Worm (Caenorhabditis elegans) whole organism, mixed stage, embryonic: ENCODE data around the gene chc-1.

ENCODE experiments used
- M03D4.4 ChIP-seq: sonication (generic microtip); optimal IDR thresholded peaks from 2 replicates; lab custom pipeline; 2017; ENCODE audit warnings: mild to moderate bottlenecking, missing genetic modification characterization, missing compliant biosample characterization
- elt-3 ChIP-seq: fragments of 150-350 bp; optimal IDR thresholded peaks from 2 replicates; lab custom pipeline; 2014; ENCODE audit warnings: missing biosample characterization, missing genetic modification characterization
- lin-13 ChIP-seq: fragments of 150-350 bp; optimal IDR thresholded peaks from 2 replicates; lab custom pipeline; 2014; ENCODE audit warnings: missing biosample characterization, missing genetic modification characterization
- pha-4 ChIP-seq: fragments of 150-350 bp; optimal IDR thresholded peaks from 2 replicates; lab custom pipeline; 2018; ENCODE audit warnings: missing biosample characterization, missing genetic modification reagents, missing genetic modification characterization
- snpc-4 ChIP-seq: fragments of 150-350 bp; optimal IDR thresholded peaks from 2 replicates; lab custom pipeline; 2014; ENCODE audit warnings: missing biosample characterization, missing genetic modification characterization
- ztf-11 ChIP-seq: fragments of 150-350 bp; optimal IDR thresholded peaks from 2 replicates; lab custom pipeline; 2014; ENCODE audit warnings: missing biosample characterization, missing genetic modification characterization

- TF ChIP-seq pha-4 (tag; lab: Kevin White, UChicago) (no peak), ztf-11 (no peak), lin-13 (tag; lab: Kevin White, UChicago) (no peak), elt-3 (tag; lab: Kevin White, UChicago) (no peak), snpc-4 (tag; lab: Kevin White, UChicago) (no peak), M03D4.4 (no peak)
These were observed 2.7 kb downstream of the chc-1 start for ce11 chrIII:10206352-10206751.
